Worm (Caenorhabditis elegans) whole organism, late embryonic: ENCODE measurements around the gene grd-16.

ENCODE experiments used
- C38D4.7 ChIP-seq: fragments of 200-800 bp; sonication (Bioruptor generic); optimal IDR thresholded peaks from 2 replicates; lab custom pipeline; 2018; ENCODE audit warnings: mild to moderate bottlenecking, missing genetic modification characterization, moderate library complexity, missing compliant biosample characterization
- F13H6.1 ChIP-seq: sonication (generic microtip); optimal IDR thresholded peaks from 2 replicates; lab custom pipeline; 2016; ENCODE audit warnings: missing genetic modification characterization, missing compliant biosample characterization
- K02D7.2 ChIP-seq: sonication (generic microtip); optimal IDR thresholded peaks from 2 replicates; lab custom pipeline; 2017; ENCODE audit warnings: mild to moderate bottlenecking, missing genetic modification characterization, missing compliant biosample characterization
- K09A11.1 ChIP-seq: sonication (generic microtip); optimal IDR thresholded peaks from 2 replicates; lab custom pipeline; 2017; ENCODE audit warnings: antibody characterized with exemption, mild to moderate bottlenecking, missing genetic modification characterization, missing compliant biosample characterization; ENCODE audit not compliant: insufficient read depth
- T23F11.4 ChIP-seq: fragments of 200-800 bp; sonication (Bioruptor generic); optimal IDR thresholded peaks from 2 replicates; lab custom pipeline; 2018; ENCODE audit warnings: mild to moderate bottlenecking, missing genetic modification characterization, missing compliant biosample characterization
- ama-1 ChIP-seq: fragments of 150-350 bp; optimal IDR thresholded peaks from 2 replicates; lab custom pipeline; 2014
- ceh-18 ChIP-seq: sonication (generic microtip); optimal IDR thresholded peaks from 2 replicates; lab custom pipeline; 2016; ENCODE audit warnings: missing genetic modification characterization, missing compliant biosample characterization
- ceh-45 ChIP-seq: fragments of 200-800 bp; sonication (Bioruptor generic); IDR thresholded peaks from 2 replicates; pipeline ENCODE4 v1.3.6; 2022; ENCODE audit warnings: missing genetic modification reagents, missing genetic modification characterization, missing compliant biosample characterization
- ceh-48 ChIP-seq: sonication (generic microtip); optimal IDR thresholded peaks from 2 replicates; lab custom pipeline; 2016; ENCODE audit warnings: missing genetic modification characterization, inconsistent platforms, missing compliant biosample characterization
- ceh-6 ChIP-seq: fragments of 200-800 bp; sonication (Bioruptor generic); optimal IDR thresholded peaks from 2 replicates; lab custom pipeline; 2018; ENCODE audit warnings: mild to moderate bottlenecking, missing genetic modification characterization, missing compliant biosample characterization
- ceh-9 ChIP-seq: sonication (generic microtip); optimal IDR thresholded peaks from 2 replicates; lab custom pipeline; 2016; ENCODE audit warnings: mild to moderate bottlenecking, missing genetic modification characterization, inconsistent platforms, missing compliant biosample characterization
- che-1 ChIP-seq: sonication (generic microtip); optimal IDR thresholded peaks from 2 replicates; lab custom pipeline; 2016; ENCODE audit warnings: mild to moderate bottlenecking, missing genetic modification characterization, missing compliant biosample characterization
- dmd-4 ChIP-seq: sonication (generic microtip); optimal IDR thresholded peaks from 2 replicates; lab custom pipeline; 2016; ENCODE audit warnings: borderline replicate concordance, missing genetic modification characterization, missing compliant biosample characterization
- elt-2 ChIP-seq: sonication (generic microtip); optimal IDR thresholded peaks from 2 replicates; lab custom pipeline; 2016; ENCODE audit warnings: missing genetic modification reagents, missing genetic modification characterization, missing compliant biosample characterization
- elt-4 ChIP-seq: sonication (generic microtip); optimal IDR thresholded peaks from 2 replicates; lab custom pipeline; 2016; ENCODE audit warnings: missing genetic modification characterization, missing compliant biosample characterization
- fax-1 ChIP-seq: sonication (generic microtip); optimal IDR thresholded peaks from 2 replicates; lab custom pipeline; 2016; ENCODE audit warnings: missing genotype, missing genetic modification characterization, missing compliant biosample characterization
- gmeb-2 ChIP-seq: sonication (generic microtip); optimal IDR thresholded peaks from 2 replicates; lab custom pipeline; 2016; ENCODE audit warnings: missing genetic modification characterization, inconsistent platforms, missing compliant biosample characterization
- hlh-15 ChIP-seq: sonication (generic microtip); optimal IDR thresholded peaks from 2 replicates; lab custom pipeline; 2016; ENCODE audit warnings: missing genetic modification characterization, missing compliant biosample characterization
- hlh-30 ChIP-seq: sonication (generic microtip); optimal IDR thresholded peaks from 2 replicates; lab custom pipeline; 2017; ENCODE audit warnings: antibody characterized with exemption, missing genetic modification characterization, missing compliant biosample characterization; ENCODE audit not compliant: insufficient read depth
- hlh-8 ChIP-seq: sonication (generic microtip); optimal IDR thresholded peaks from 2 replicates; lab custom pipeline; 2016; ENCODE audit warnings: missing genotype, missing genetic modification characterization, missing compliant biosample characterization
- lim-6 ChIP-seq: sonication (generic microtip); optimal IDR thresholded peaks from 2 replicates; lab custom pipeline; 2016; ENCODE audit warnings: missing genetic modification characterization, missing compliant biosample characterization
- mec-3 ChIP-seq: sonication (generic microtip); optimal IDR thresholded peaks from 2 replicates; lab custom pipeline; 2016; ENCODE audit warnings: borderline replicate concordance, missing genetic modification characterization, missing compliant biosample characterization
- nfya-1 ChIP-seq: sonication (generic microtip); optimal IDR thresholded peaks from 2 replicates; lab custom pipeline; 2017; ENCODE audit warnings: missing genetic modification characterization, mild to moderate bottlenecking, missing compliant biosample characterization, antibody characterized with exemption, moderate library complexity
- nhr-232 ChIP-seq: sonication (generic microtip); optimal IDR thresholded peaks from 2 replicates; lab custom pipeline; 2016; ENCODE audit warnings: missing genetic modification characterization, missing compliant biosample characterization
- npax-4 ChIP-seq: sonication (generic microtip); optimal IDR thresholded peaks from 2 replicates; lab custom pipeline; 2016; ENCODE audit warnings: missing genetic modification characterization, missing compliant biosample characterization
- odd-2 ChIP-seq: sonication (generic microtip); optimal IDR thresholded peaks from 2 replicates; lab custom pipeline; 2017; ENCODE audit warnings: antibody characterized with exemption, mild to moderate bottlenecking, missing genetic modification characterization, missing compliant biosample characterization
- pag-3 ChIP-seq: sonication (generic microtip); optimal IDR thresholded peaks from 2 replicates; lab custom pipeline; 2016; ENCODE audit warnings: missing compliant biosample characterization, missing genetic modification characterization, borderline replicate concordance
- pax-1 ChIP-seq: fragments of 150-350 bp; optimal IDR thresholded peaks from 2 replicates; lab custom pipeline; 2014; ENCODE audit warnings: missing biosample characterization, missing genetic modification characterization
- pha-4 ChIP-seq: fragments of 150-350 bp; optimal IDR thresholded peaks from 2 replicates; lab custom pipeline; 2018; ENCODE audit warnings: missing biosample characterization, missing genetic modification reagents, missing genetic modification characterization
- pqm-1 ChIP-seq: sonication (generic microtip); optimal IDR thresholded peaks from 2 replicates; lab custom pipeline; 2016; ENCODE audit warnings: missing genetic modification characterization, missing compliant biosample characterization
- pros-1 ChIP-seq: fragments of 150-350 bp; optimal IDR thresholded peaks from 2 replicates; lab custom pipeline; 2014; ENCODE audit warnings: missing biosample characterization, missing genetic modification reagents, missing genetic modification characterization
- ref-2 ChIP-seq: sonication (generic microtip); optimal IDR thresholded peaks from 2 replicates; lab custom pipeline; 2016; ENCODE audit warnings: missing genetic modification characterization, missing compliant biosample characterization
- rnt-1 ChIP-seq: sonication (generic microtip); optimal IDR thresholded peaks from 2 replicates; lab custom pipeline; 2016; ENCODE audit warnings: missing genetic modification characterization, missing compliant biosample characterization
- sox-4 ChIP-seq: sonication (generic microtip); optimal IDR thresholded peaks from 2 replicates; lab custom pipeline; 2017; ENCODE audit warnings: mild to moderate bottlenecking, missing genetic modification characterization, inconsistent platforms, missing compliant biosample characterization
- syd-9 ChIP-seq: sonication (generic microtip); optimal IDR thresholded peaks from 2 replicates; lab custom pipeline; 2016; ENCODE audit warnings: mild to moderate bottlenecking, missing genetic modification characterization, moderate library complexity, missing compliant biosample characterization
- tbx-2 ChIP-seq: sonication (generic microtip); optimal IDR thresholded peaks from 2 replicates; lab custom pipeline; 2016; ENCODE audit warnings: missing genetic modification characterization, missing compliant biosample characterization
- unc-3 ChIP-seq, 2 experiments: fragments of 200-800 bp in 1 of 2; sonication (Bioruptor generic) in 1 of 2; sonication (generic microtip) in 1 of 2; conservative IDR thresholded peaks in 1 of 2; optimal IDR thresholded peaks in 1 of 2; 2 replicates each; pipeline versions ENCODE4 v1.3.6 to Lab custom; 2016 to 2022; ENCODE audit warnings: missing compliant biosample characterization in 2 of 2, missing genetic modification characterization in 2 of 2, missing genetic modification reagents in 1 of 2
- unc-42 ChIP-seq: sonication (generic microtip); optimal IDR thresholded peaks from 2 replicates; lab custom pipeline; 2016; ENCODE audit warnings: missing genotype, missing genetic modification characterization, missing compliant biosample characterization
- unc-55 ChIP-seq: sonication (generic microtip); optimal IDR thresholded peaks from 2 replicates; lab custom pipeline; 2017; ENCODE audit warnings: missing biosample characterization, missing genetic modification reagents, missing genetic modification characterization
- unc-86 ChIP-seq: sonication (generic microtip); optimal IDR thresholded peaks from 2 replicates; lab custom pipeline; 2016; ENCODE audit warnings: missing genetic modification characterization, missing compliant biosample characterization

Gene grd-16

DNA sequence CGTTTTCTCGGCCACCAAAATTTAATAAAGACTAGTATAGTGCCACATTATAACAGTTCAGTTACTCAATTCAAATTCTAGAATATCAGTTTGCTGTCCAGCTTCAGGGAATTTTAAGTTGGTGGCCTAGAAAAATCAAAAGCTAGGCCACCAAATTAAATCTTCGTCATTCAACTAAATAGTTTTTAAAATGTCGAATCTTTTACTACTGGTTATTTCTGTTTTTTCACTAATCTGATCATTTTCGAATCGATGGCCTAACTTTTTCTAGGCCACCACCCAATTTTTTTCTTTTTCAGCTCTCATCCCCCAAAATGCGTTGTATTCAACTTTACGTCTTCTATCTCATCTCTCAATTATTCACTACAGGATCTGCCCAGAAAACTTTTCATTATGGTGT lies at the start of gene grd-16:
TSS of gene grd-16 (plus strand) at position 301 of the 400 bp plus-strand sequence.
- no peak for TF ChIP-seq syd-9 (tag; lab: Kevin White, UChicago)
- TF ChIP-seq, all 69 proteins: peak for 0

DNA sequence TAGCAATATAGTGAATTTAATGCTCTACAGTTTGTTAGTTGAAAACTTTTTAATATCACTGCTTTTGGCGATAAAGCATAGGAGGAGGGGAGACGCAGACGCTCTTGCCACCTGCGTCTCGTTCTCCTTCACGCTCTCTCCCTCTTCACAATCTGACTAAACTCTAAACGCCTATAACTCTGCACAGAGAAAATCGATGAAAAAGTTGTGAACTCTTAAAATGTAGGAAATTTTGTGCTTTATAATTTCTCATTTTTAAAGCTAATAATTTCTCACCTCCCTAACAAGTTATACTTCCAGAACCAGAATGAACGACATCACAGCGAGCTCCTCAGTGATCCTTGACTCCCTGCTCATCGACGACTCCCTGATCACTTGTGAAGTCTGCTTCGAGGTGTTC lies 43.8 kb upstream of the grd-16 start, which contains the start of gene C45G7.4:
TSS of gene C45G7.4 (plus strand) at position 301 of the 400 bp plus-strand sequence.
- TF ChIP-seq elt-4 = no peak
- no peak for TF ChIP-seq unc-42 (tag; lab: Kevin White, UChicago)
- TF ChIP-seq dmd-4 (tag; lab: Kevin White, UChicago) = no peak
- no peak for TF ChIP-seq elt-2
- no peak for TF ChIP-seq ceh-9
- no peak for TF ChIP-seq tbx-2 (tag; lab: Kevin White, UChicago)
- no peak for TF ChIP-seq ama-1 (lab: Kevin White, UChicago)
- TF ChIP-seq lim-6 (tag; lab: Kevin White, UChicago) = no peak
- TF ChIP-seq sox-4 (tag; lab: Kevin White, UChicago) = no peak
- no peak for TF ChIP-seq mec-3 (tag; lab: Kevin White, UChicago)
- TF ChIP-seq T23F11.4 = no peak
- TF ChIP-seq hlh-8 (tag; lab: Kevin White, UChicago) = no peak
- no peak for TF ChIP-seq unc-55 (GFP tag; lab: Kevin White, UChicago)
- TF ChIP-seq unc-86 (tag; lab: Kevin White, UChicago) = no peak
- TF ChIP-seq ceh-6 (GFP tag; lab: Kevin White, UChicago) = no peak
- TF ChIP-seq K09A11.1 (tag; lab: Kevin White, UChicago) = no peak
- no peak for TF ChIP-seq gmeb-2 (tag; lab: Kevin White, UChicago)
- TF ChIP-seq pros-1 = no peak

DNA sequence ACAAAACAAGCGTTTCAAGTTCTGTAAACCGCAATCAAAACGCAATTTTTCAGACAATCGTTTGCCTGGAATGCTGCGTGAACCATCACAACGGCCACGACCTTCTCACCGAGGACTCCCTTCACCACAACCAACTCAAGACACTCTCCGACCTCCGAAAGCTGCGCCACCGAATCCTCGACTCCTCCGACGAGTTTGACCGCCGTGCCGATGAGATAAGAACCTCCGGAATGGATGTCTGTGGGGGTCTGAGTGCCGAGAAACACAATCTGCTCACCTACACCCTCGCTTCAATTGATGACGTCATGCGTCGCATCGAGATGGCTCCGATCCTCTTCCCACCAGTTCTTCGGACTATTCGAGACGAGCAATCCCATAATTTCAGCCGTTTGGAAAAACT lies 42.1 kb upstream of the grd-16 start:
- TF ChIP-seq elt-4 (no peak), ref-2 (tag; lab: Kevin White, UChicago) (no peak), ceh-6 (GFP tag; lab: Kevin White, UChicago) (no peak), pros-1 (no peak), C38D4.7 (GFP tag; lab: Kevin White, UChicago) (no peak), dmd-4 (tag; lab: Kevin White, UChicago) (no peak), nfya-1 (tag; lab: Kevin White, UChicago) (no peak), nhr-232 (no peak), ceh-45 (GFP tag; lab: Robert Waterston, UW) (no peak), pha-4 (tag; lab: Kevin White, UChicago) (no peak), ceh-9 (no peak), pax-1 (tag; lab: Kevin White, UChicago) (no peak), rnt-1 (tag; lab: Kevin White, UChicago) (no peak), hlh-30 (tag; lab: Kevin White, UChicago) (no peak), pag-3 (tag; lab: Kevin White, UChicago) (no peak), fax-1 (tag; lab: Kevin White, UChicago) (no peak)

DNA sequence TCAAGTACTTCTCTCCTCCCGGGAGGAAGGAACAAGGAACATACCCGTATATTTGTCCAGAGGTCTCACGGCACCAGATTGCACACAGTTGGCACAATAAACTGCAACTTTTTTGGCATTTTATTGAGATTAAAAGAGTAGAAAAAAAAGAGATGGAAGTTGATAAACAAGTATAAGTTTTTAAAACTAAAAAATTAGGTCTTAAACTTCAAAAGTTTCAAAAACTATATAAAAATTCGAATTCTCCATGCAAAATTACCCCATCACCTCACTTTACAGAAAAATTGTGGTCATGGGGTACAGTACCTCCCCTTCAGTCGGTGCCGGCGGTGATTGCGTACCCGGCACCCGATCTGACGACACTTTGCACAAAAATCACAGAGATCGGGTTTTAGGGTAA lies 25.3 kb upstream of the grd-16 start, which contains the start of gene C45G7.13:
TSS of gene C45G7.13 (minus strand) at position 101 of the 400 bp plus-strand sequence.
- no peak for TF ChIP-seq npax-4 (tag; lab: Kevin White, UChicago)
- no peak for TF ChIP-seq ceh-9
- no peak for TF ChIP-seq che-1 (tag; lab: Kevin White, UChicago)
- no peak for TF ChIP-seq pros-1
- no peak for TF ChIP-seq hlh-15
- no peak for TF ChIP-seq ceh-48
- TF ChIP-seq unc-3 (GFP tag; conservative IDR thresholded peaks at IDR 0.05; lab: Robert Waterston, UW) = no peak
- no peak for TF ChIP-seq unc-3 (tag; optimal IDR thresholded peaks at IDR 0.05; lab: Kevin White, UChicago)
- no peak for TF ChIP-seq pag-3 (tag; lab: Kevin White, UChicago)
- no peak for TF ChIP-seq F13H6.1 (tag; lab: Kevin White, UChicago)
- TF ChIP-seq odd-2 (tag; lab: Kevin White, UChicago) = no peak
- TF ChIP-seq ceh-18 (tag; lab: Kevin White, UChicago) = no peak
- no peak for TF ChIP-seq ref-2 (tag; lab: Kevin White, UChicago)
- no peak for TF ChIP-seq pqm-1 (tag; lab: Kevin White, UChicago)
- TF ChIP-seq K02D7.2 (tag; lab: Kevin White, UChicago) = no peak
